Worm (Caenorhabditis elegans) whole organism, midembryonic: Measurements from ENCODE around the gene F53B7.7.
A peak's percentile ranks its signal among the peaks of the same experiment; 100 is the strongest.

ENCODE experiments used
- T22C8.4 ChIP-seq: fragments of 200-800 bp; sonication (Bioruptor generic); IDR thresholded peaks from 2 replicates; pipeline ENCODE4 v1.3.6; 2022; ENCODE audit warnings: missing genetic modification characterization, missing compliant biosample characterization
- cog-1 ChIP-seq: sonication (generic microtip); optimal IDR thresholded peaks from 2 replicates; lab custom pipeline; 2016; ENCODE audit warnings: missing genetic modification characterization, missing compliant biosample characterization
- flt-1 ChIP-seq: fragments of 200-800 bp; sonication (Bioruptor generic); IDR thresholded peaks from 2 replicates; pipeline ENCODE4 v1.3.6; 2022; ENCODE audit warnings: missing genetic modification characterization, missing compliant biosample characterization
- klf-2 ChIP-seq: fragments of 200-800 bp; sonication (Bioruptor generic); conservative IDR thresholded peaks from 2 replicates; pipeline ENCODE4 v1.3.6; 2022; ENCODE audit warnings: missing genetic modification reagents, missing genetic modification characterization, missing compliant biosample characterization
- med-1 ChIP-seq: sonication (generic microtip); optimal IDR thresholded peaks from 2 replicates; lab custom pipeline; 2017; ENCODE audit warnings: missing genetic modification characterization, mild to moderate bottlenecking, missing compliant biosample characterization, antibody characterized with exemption, missing genetic modification reagents; ENCODE audit not compliant: insufficient read depth
- ref-1 ChIP-seq: fragments of 200-800 bp; sonication (Bioruptor generic); conservative IDR thresholded peaks from 2 replicates; pipeline ENCODE4 v1.3.6; 2022; ENCODE audit warnings: missing genetic modification reagents, missing genetic modification characterization, missing compliant biosample characterization
- tab-1 ChIP-seq: fragments of 200-800 bp; sonication (Bioruptor generic); IDR thresholded peaks from 2 replicates; pipeline ENCODE4 v1.3.6; 2022; ENCODE audit warnings: missing genetic modification characterization, missing compliant biosample characterization
- ztf-23 ChIP-seq: fragments of 200-800 bp; sonication (Bioruptor generic); IDR thresholded peaks from 2 replicates; pipeline ENCODE4 v1.3.6; 2022; ENCODE audit warnings: missing genetic modification reagents, missing genetic modification characterization, missing compliant biosample characterization
- ztf-29 ChIP-seq: fragments of 200-800 bp; sonication (Bioruptor generic); IDR thresholded peaks from 2 replicates; pipeline ENCODE4 v1.3.6; 2022; ENCODE audit warnings: missing genetic modification reagents, missing genetic modification characterization, missing compliant biosample characterization

Gene F53B7.7

ce11 chrV:10981113-10981512, 17.8 kb upstream of the F53B7.7 start, which contains the start of gene fig-1:
fig-1 (minus strand) TSS chrV:10981213.
- TF ChIP-seq T22C8.4 (GFP tag; lab: Robert Waterston, UW) (no peak), flt-1 (GFP tag; lab: Robert Waterston, UW) (no peak), ref-1 (GFP tag; lab: Robert Waterston, UW) (no peak), klf-2 (no peak), ztf-29 (no peak), med-1 (GFP tag; lab: Kevin White, UChicago) (no peak), tab-1 (GFP tag; lab: Robert Waterston, UW) (no peak), ztf-23 (GFP tag; lab: Robert Waterston, UW) (no peak), cog-1 (no peak)

- TF ChIP-seq med-1 (GFP tag; lab: Kevin White, UChicago) (no peak), cog-1 (no peak), T22C8.4 (GFP tag; lab: Robert Waterston, UW) (no peak), tab-1 (GFP tag; lab: Robert Waterston, UW) (no peak), klf-2 (no peak), ztf-29 (no peak), ztf-23 (GFP tag; lab: Robert Waterston, UW) (no peak), ref-1 (GFP tag; lab: Robert Waterston, UW) (no peak), flt-1 (GFP tag; lab: Robert Waterston, UW) (no peak)
Measured at ce11 chrV:10991789-10992188, 7.1 kb upstream of the F53B7.7 start, which contains the start of gene frpr-9. frpr-9 (plus strand) TSS chrV:10992089.

- TF ChIP-seq ztf-23 (GFP tag; lab: Robert Waterston, UW) (peak; percentile 82), med-1 (GFP tag; lab: Kevin White, UChicago) (no peak), ref-1 (GFP tag; lab: Robert Waterston, UW) (no peak)
Measured at ce11 chrV:11000650-11001049, 1.8 kb downstream of the F53B7.7 start, which contains the start of gene isy-1. isy-1 (minus strand) TSS chrV:11000699.

- TF ChIP-seq T22C8.4 (GFP tag; lab: Robert Waterston, UW) (no peak), ref-1 (GFP tag; lab: Robert Waterston, UW) (no peak), ztf-23 (GFP tag; lab: Robert Waterston, UW) (no peak), ztf-29 (no peak), klf-2 (no peak), cog-1 (no peak), med-1 (GFP tag; lab: Kevin White, UChicago) (no peak)
Measured at ce11 chrV:11002434-11002833, 3.5 kb downstream of the F53B7.7 start, which contains the start of gene F53B7.4. F53B7.4 (minus strand) TSS chrV:11002534.

DNA sequence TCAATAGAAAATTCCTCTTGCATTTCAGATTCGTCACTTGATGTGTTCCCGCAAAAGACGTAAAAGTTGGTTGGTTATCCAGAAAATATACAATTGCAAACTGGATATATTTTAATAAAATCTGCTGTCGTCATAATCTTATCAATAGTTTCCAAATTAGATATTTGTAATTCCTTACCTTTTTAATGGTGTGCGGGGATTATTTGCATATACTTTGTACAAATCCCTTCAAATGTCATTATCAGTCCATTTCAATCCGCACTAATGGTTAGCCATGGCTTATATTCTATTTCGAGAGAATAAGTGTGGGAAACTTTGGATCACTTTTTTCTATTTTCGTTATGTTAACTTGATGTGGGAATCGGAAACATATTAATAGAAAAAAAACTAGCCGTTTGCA, 5.2 kb downstream of the F53B7.7 start:
- no peak for TF ChIP-seq med-1 (GFP tag; lab: Kevin White, UChicago)
- TF ChIP-seq klf-2 = no peak
- TF ChIP-seq tab-1 (GFP tag; lab: Robert Waterston, UW) = no peak
- TF ChIP-seq ref-1 (GFP tag; lab: Robert Waterston, UW) = no peak
- TF ChIP-seq T22C8.4 (GFP tag; lab: Robert Waterston, UW) = no peak
- no peak for TF ChIP-seq ztf-23 (GFP tag; lab: Robert Waterston, UW)
- TF ChIP-seq cog-1 = no peak
- TF ChIP-seq ztf-29 = no peak
- TF ChIP-seq flt-1 (GFP tag; lab: Robert Waterston, UW) = no peak

ce11 chrV:11007651-11008050, 8.8 kb downstream of the F53B7.7 start:
- TF ChIP-seq ztf-23 (GFP tag; lab: Robert Waterston, UW) (no peak), ref-1 (GFP tag; lab: Robert Waterston, UW) (no peak), T22C8.4 (GFP tag; lab: Robert Waterston, UW) (no peak)

DNA sequence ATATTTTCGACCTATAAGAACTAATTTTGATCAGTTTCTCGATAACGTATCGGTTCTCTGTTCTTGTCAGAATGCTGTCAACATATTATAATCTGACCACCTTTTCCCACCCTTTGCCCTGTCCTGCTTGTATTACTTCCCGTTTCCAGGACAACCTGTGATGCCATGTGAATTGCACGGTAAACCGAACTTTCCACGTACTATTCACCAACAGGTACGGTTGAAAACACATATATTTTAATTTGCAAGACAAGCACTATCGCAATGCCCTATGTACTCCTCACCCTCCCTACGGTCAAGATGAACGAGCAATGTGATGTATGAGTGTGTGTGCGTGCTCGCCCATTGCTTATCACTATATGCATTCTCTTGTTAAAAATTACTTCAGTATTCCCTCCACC, 10.2 kb downstream of the F53B7.7 start:
- TF ChIP-seq T22C8.4 (GFP tag; lab: Robert Waterston, UW) (no peak), ref-1 (GFP tag; lab: Robert Waterston, UW) (no peak), tab-1 (GFP tag; lab: Robert Waterston, UW) (no peak), ztf-29 (no peak), cog-1 (no peak), med-1 (GFP tag; lab: Kevin White, UChicago) (no peak), flt-1 (GFP tag; lab: Robert Waterston, UW) (no peak), ztf-23 (GFP tag; lab: Robert Waterston, UW) (no peak), klf-2 (no peak)

DNA sequence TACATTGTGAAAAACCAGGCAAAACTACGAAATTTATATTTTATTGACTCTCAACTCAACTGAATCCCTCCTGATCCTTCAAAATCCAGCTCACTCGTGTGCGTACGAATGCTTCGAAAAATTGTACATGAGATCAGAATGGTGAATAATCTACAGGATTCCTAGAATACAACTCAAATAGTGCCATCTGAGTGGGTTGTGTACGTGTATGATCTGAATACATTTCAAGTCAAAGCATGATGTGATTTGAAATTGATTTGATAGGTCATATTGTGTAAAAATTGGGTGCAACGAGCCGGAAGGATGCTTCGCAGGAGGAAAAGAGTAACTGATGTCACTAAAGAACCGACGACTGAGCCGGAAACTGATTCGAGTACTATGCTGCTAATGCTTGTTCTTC, 11.9 kb downstream of the F53B7.7 start:
- TF ChIP-seq cog-1 (no peak), ztf-23 (GFP tag; lab: Robert Waterston, UW) (no peak), ref-1 (GFP tag; lab: Robert Waterston, UW) (no peak), flt-1 (GFP tag; lab: Robert Waterston, UW) (no peak)

DNA sequence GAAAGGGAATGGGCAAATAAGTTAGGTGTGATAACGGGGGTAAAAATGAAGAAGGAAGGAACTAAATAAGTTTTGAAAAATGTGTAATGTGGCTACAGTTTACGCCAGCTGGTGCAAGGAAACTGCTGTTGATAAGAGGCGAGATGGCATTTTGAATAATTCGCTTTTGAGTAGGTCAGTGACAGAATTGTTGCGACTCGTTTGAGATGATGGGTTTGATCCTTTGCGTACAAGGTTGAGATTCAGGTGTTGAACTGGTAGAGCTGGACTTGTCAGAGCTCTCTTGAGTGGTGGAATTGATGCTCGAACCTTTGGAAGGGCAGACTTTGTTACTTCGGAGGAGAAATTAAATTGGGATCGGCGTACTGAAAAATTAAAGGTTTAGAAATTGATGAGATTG, 12.9 kb downstream of the F53B7.7 start:
- TF ChIP-seq cog-1 (no peak), T22C8.4 (GFP tag; lab: Robert Waterston, UW) (no peak), ztf-29 (no peak), med-1 (GFP tag; lab: Kevin White, UChicago) (no peak), ztf-23 (GFP tag; lab: Robert Waterston, UW) (no peak), tab-1 (GFP tag; lab: Robert Waterston, UW) (no peak)

DNA sequence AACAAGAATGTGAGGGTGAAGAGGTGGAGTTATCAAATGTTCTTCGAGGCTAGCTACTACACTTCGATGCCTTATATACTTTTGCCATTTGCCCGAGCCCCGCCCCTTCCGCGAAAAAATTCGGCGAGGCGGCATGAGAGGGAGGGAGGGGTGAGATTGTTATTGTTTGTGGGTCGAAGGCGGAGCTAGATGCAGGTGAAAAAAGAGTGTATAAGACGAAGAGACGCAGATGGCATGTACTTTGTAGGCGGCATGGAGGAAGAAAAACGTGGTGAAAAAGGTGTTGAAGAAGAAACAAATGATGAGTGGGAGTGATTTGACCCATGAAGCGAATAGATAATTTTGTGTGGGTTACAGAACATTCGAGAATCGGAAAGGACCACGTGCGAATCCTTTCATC, 13.5 kb downstream of the F53B7.7 start, which contains the start of gene C13G3.1:
TSS of gene C13G3.1 (minus strand) at position 47 of the 400 bp plus-strand sequence.
- TF ChIP-seq flt-1 (GFP tag; lab: Robert Waterston, UW) = no peak
- no peak for TF ChIP-seq T22C8.4 (GFP tag; lab: Robert Waterston, UW)
- no peak for TF ChIP-seq ztf-23 (GFP tag; lab: Robert Waterston, UW)
- no peak for TF ChIP-seq ref-1 (GFP tag; lab: Robert Waterston, UW)
- no peak for TF ChIP-seq tab-1 (GFP tag; lab: Robert Waterston, UW)
- no peak for TF ChIP-seq cog-1
- TF ChIP-seq med-1 (GFP tag; lab: Kevin White, UChicago) = no peak
- no peak for TF ChIP-seq ztf-29
- TF ChIP-seq klf-2 = no peak
